Worm (Caenorhabditis elegans): Measurements from ENCODE around the gene tif-1A.
A peak's percentile ranks its signal among the peaks of the same experiment; 100 is the strongest.

The tif-1A gene

DNA sequence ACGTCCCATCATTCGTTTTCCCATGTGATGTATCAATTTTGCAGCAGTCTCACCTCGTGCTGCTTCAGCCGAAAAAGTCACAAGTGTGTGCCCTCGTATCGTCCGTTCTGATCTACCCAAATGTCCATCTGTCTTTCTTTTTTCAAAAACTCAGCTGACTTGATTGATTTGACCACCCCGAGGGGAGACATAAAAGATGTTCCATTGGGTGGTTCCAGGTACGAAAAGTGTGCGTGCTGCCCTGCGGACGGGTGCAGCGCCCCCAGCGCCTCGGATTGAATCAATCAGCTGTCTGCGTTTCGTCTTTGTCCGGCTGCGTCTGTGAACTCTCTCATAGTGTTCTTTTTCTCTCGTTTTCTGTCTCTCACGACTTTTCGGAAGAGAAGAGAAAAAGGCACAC, 50.7 kb downstream of the tif-1A start (continued):
- TF ChIP-seq mdt-29 (GFP tag; IDR thresholded peaks at IDR 0.05) = 0 out of 2 replicates have a peak, but pooled peaks have one; percentile 48
- TF ChIP-seq arid-1 (GFP tag; conservative IDR thresholded peaks at IDR 0.05) = no peak
- peak; percentile 56 for TF ChIP-seq mep-1 (tag; optimal IDR thresholded peaks at IDR 0.05)
- no peak for TF ChIP-seq attf-4 (tag; optimal IDR thresholded peaks at IDR 0.05)
- peak; percentile 96 for TF ChIP-seq hlh-30 (tag; optimal IDR thresholded peaks at IDR 0.05; ENCODE audit: insufficient read depth)
- peak; percentile 24 for TF ChIP-seq nhr-6 (tag; optimal IDR thresholded peaks at IDR 0.05)
- TF ChIP-seq R02D3.7 (tag; optimal IDR thresholded peaks at IDR 0.05) = no peak
- peak; percentile 1 to 65 for TF ChIP-seq lsy-2 (tag; optimal IDR thresholded peaks at IDR 0.05)
- TF ChIP-seq zfp-2 (tag; optimal IDR thresholded peaks at IDR 0.05) = no peak
- TF ChIP-seq tra-1 (GFP tag; IDR thresholded peaks at IDR 0.05) = no peak; the same call in 1 of the 2 replicates
- no peak for TF ChIP-seq dmd-9 (GFP tag; IDR thresholded peaks at IDR 0.05)
- peak; percentile 70 for TF ChIP-seq nhr-28 (tag; optimal IDR thresholded peaks at IDR 0.05)
- no peak for TF ChIP-seq pha-4 (GFP tag; IDR thresholded peaks at IDR 0.05)
- TF ChIP-seq pha-4 (tag; optimal IDR thresholded peaks at IDR 0.05) = no peak
- TF ChIP-seq aha-1 (tag) = peak; percentile 92

DNA sequence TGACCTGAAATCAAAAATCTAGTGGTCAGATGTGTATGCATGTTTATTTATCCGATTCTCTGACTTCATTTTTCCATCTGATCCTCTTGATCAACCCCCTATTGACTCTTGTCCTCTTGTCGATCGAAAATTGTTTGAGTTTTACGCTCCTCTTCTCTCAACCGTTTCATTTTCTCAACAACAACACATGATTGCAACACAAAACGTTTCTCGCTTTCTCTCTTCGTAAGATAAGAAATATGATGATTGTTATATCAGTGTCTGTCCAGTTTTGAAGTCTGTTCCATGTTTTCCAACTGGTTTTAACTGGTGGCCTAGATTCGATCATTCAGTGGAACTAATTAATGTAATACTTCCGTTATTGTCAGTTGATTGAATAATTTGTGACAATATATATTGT, 51.9 kb downstream of the tif-1A start:
- TF ChIP-seq hif-1 (tag; optimal IDR thresholded peaks at IDR 0.05) (no peak), nhr-111 (GFP tag; optimal IDR thresholded peaks at IDR 0.05) (no peak), pqm-1 (tag; optimal IDR thresholded peaks at IDR 0.05) (peak; percentile 62), lin-15B (tag; optimal IDR thresholded peaks at IDR 0.05) (no peak), mdt-29 (GFP tag; IDR thresholded peaks at IDR 0.05) (no peak), madf-5 (GFP tag; IDR thresholded peaks at IDR 0.05) (no peak), nhr-10 (tag; optimal IDR thresholded peaks at IDR 0.05) (no peak), unc-62 (GFP tag; optimal IDR thresholded peaks at IDR 0.05 in 1 of 2) (peak in 1 of 2 experiments; percentile 90), unc-62 (tag; optimal IDR thresholded peaks at IDR 0.05) (no peak), snpc-1.2 (GFP tag; IDR thresholded peaks at IDR 0.05) (no peak), dve-1 (tag; optimal IDR thresholded peaks at IDR 0.05; ENCODE audit: insufficient read depth) (peak; percentile 9), ceh-44 (GFP tag; IDR thresholded peaks at IDR 0.05) (no peak), mdl-1 (tag; optimal IDR thresholded peaks at IDR 0.05) (peak in 1 of 2 experiments; percentile 75), lin-13 (GFP tag; optimal IDR thresholded peaks at IDR 0.05) (no peak), gei-8 (GFP tag; optimal IDR thresholded peaks at IDR 0.05) (no peak), daf-16 (GFP tag; optimal IDR thresholded peaks at IDR 0.05) (peak in 1 of 2 experiments; percentile 51), daf-16 (tag; optimal IDR thresholded peaks at IDR 0.05) (peak; percentile 59), nhr-77 (tag; optimal IDR thresholded peaks at IDR 0.05) (peak; percentile 77), skn-1 (tag; optimal IDR thresholded peaks at IDR 0.05) (no peak), aha-1 (tag) (peak; percentile 46), lsy-2 (tag; optimal IDR thresholded peaks at IDR 0.05) (peak in 1 of 2 experiments; percentile 32), hlh-30 (tag; optimal IDR thresholded peaks at IDR 0.05; ENCODE audit: insufficient read depth) (peak; percentile 81), nhr-28 (tag; optimal IDR thresholded peaks at IDR 0.05) (peak; percentile 88), ztf-11 (tag; optimal IDR thresholded peaks at IDR 0.05) (no peak), lir-3 (tag; optimal IDR thresholded peaks at IDR 0.05) (no peak)

Data from whole organism, L4 larva.